Worm (Caenorhabditis elegans): Measurements from ENCODE around the gene K11H3.2.

- TF ChIP-seq ama-1 (optimal IDR thresholded peaks at IDR 0.05) (no peak), sea-1 (GFP tag; conservative IDR thresholded peaks at IDR 0.05) (no peak), hmbx-1 (tag; optimal IDR thresholded peaks at IDR 0.05) (no peak), scrt-1 (GFP tag; IDR thresholded peaks at IDR 0.05) (no peak), hnd-1 (tag; optimal IDR thresholded peaks at IDR 0.05) (no peak), tra-4 (tag; optimal IDR thresholded peaks at IDR 0.05) (no peak), ets-7 (tag; optimal IDR thresholded peaks at IDR 0.05) (no peak), tbx-37 (GFP tag; conservative IDR thresholded peaks at IDR 0.05) (no peak), hmg-4 (GFP tag; optimal IDR thresholded peaks at IDR 0.05) (no peak), flt-1 (GFP tag; IDR thresholded peaks at IDR 0.05) (no peak), ceh-36 (tag; optimal IDR thresholded peaks at IDR 0.05) (no peak), ceh-13 (GFP tag; optimal IDR thresholded peaks at IDR 0.05) (no peak), B0310.2 (tag; optimal IDR thresholded peaks at IDR 0.05) (no peak)
Observed at ce11 chrIII:9876951-9877350, 30.8 kb downstream of the K11H3.2 start, which contains the start of gene ZK757.10.

All from whole organism, early embryonic.